Worm (Caenorhabditis elegans) whole organism, late embryonic: Measurements from ENCODE around the gene C14F11.7.

Experiments used
- C38D4.7 ChIP-seq: fragments of 200-800 bp; sonication (Bioruptor generic); optimal IDR thresholded peaks from 2 replicates; lab custom pipeline; 2018; ENCODE audit warnings: mild to moderate bottlenecking, missing genetic modification characterization, moderate library complexity, missing compliant biosample characterization
- K09A11.1 ChIP-seq: sonication (generic microtip); optimal IDR thresholded peaks from 2 replicates; lab custom pipeline; 2017; ENCODE audit warnings: antibody characterized with exemption, mild to moderate bottlenecking, missing genetic modification characterization, missing compliant biosample characterization; ENCODE audit not compliant: insufficient read depth
- Y22D7AL.16 ChIP-seq: sonication (generic microtip); optimal IDR thresholded peaks from 2 replicates; lab custom pipeline; 2016; ENCODE audit warnings: missing genetic modification characterization, missing compliant biosample characterization
- ceh-14 ChIP-seq: sonication (generic microtip); optimal IDR thresholded peaks from 2 replicates; lab custom pipeline; 2016; ENCODE audit warnings: missing genotype, missing genetic modification characterization, missing compliant biosample characterization
- ceh-18 ChIP-seq: sonication (generic microtip); optimal IDR thresholded peaks from 2 replicates; lab custom pipeline; 2016; ENCODE audit warnings: missing genetic modification characterization, missing compliant biosample characterization
- ceh-19 ChIP-seq: fragments of 200-800 bp; sonication (Bioruptor generic); optimal IDR thresholded peaks from 2 replicates; lab custom pipeline; 2018; ENCODE audit warnings: mild to moderate bottlenecking, missing genetic modification characterization, missing compliant biosample characterization
- ceh-22 ChIP-seq: sonication (generic microtip); optimal IDR thresholded peaks from 2 replicates; lab custom pipeline; 2017; ENCODE audit warnings: missing biosample characterization, missing genetic modification characterization
- ceh-24 ChIP-seq: sonication (generic microtip); optimal IDR thresholded peaks from 2 replicates; lab custom pipeline; 2016; ENCODE audit warnings: mild to moderate bottlenecking, missing genetic modification characterization, missing compliant biosample characterization
- ceh-34 ChIP-seq: sonication (generic microtip); optimal IDR thresholded peaks from 2 replicates; lab custom pipeline; 2016; ENCODE audit warnings: mild to moderate bottlenecking, missing genetic modification characterization, missing compliant biosample characterization
- ceh-45 ChIP-seq: fragments of 200-800 bp; sonication (Bioruptor generic); IDR thresholded peaks from 2 replicates; pipeline ENCODE4 v1.3.6; 2022; ENCODE audit warnings: missing genetic modification reagents, missing genetic modification characterization, missing compliant biosample characterization
- ceh-6 ChIP-seq: fragments of 200-800 bp; sonication (Bioruptor generic); optimal IDR thresholded peaks from 2 replicates; lab custom pipeline; 2018; ENCODE audit warnings: mild to moderate bottlenecking, missing genetic modification characterization, missing compliant biosample characterization
- dmd-4 ChIP-seq: sonication (generic microtip); optimal IDR thresholded peaks from 2 replicates; lab custom pipeline; 2016; ENCODE audit warnings: borderline replicate concordance, missing genetic modification characterization, missing compliant biosample characterization
- dve-1 ChIP-seq: sonication (generic microtip); optimal IDR thresholded peaks from 2 replicates; lab custom pipeline; 2017; ENCODE audit warnings: antibody characterized with exemption, mild to moderate bottlenecking, missing genetic modification characterization, missing compliant biosample characterization
- elt-2 ChIP-seq: sonication (generic microtip); optimal IDR thresholded peaks from 2 replicates; lab custom pipeline; 2016; ENCODE audit warnings: missing genetic modification reagents, missing genetic modification characterization, missing compliant biosample characterization
- fkh-10 ChIP-seq: fragments of 150-350 bp; optimal IDR thresholded peaks from 2 replicates; lab custom pipeline; 2014; ENCODE audit warnings: missing biosample characterization, missing genetic modification reagents, missing genetic modification characterization
- hlh-13 ChIP-seq: fragments of 200-800 bp; sonication (Bioruptor generic); optimal IDR thresholded peaks from 2 replicates; lab custom pipeline; 2018; ENCODE audit warnings: mild to moderate bottlenecking, missing genetic modification characterization, missing compliant biosample characterization
- hlh-15 ChIP-seq: sonication (generic microtip); optimal IDR thresholded peaks from 2 replicates; lab custom pipeline; 2016; ENCODE audit warnings: missing genetic modification characterization, missing compliant biosample characterization
- hlh-30 ChIP-seq: sonication (generic microtip); optimal IDR thresholded peaks from 2 replicates; lab custom pipeline; 2017; ENCODE audit warnings: antibody characterized with exemption, missing genetic modification characterization, missing compliant biosample characterization; ENCODE audit not compliant: insufficient read depth
- hlh-6 ChIP-seq: sonication (generic microtip); optimal IDR thresholded peaks from 2 replicates; lab custom pipeline; 2016; ENCODE audit warnings: missing genotype, missing genetic modification characterization, missing compliant biosample characterization
- hlh-8 ChIP-seq: sonication (generic microtip); optimal IDR thresholded peaks from 2 replicates; lab custom pipeline; 2016; ENCODE audit warnings: missing genotype, missing genetic modification characterization, missing compliant biosample characterization
- lim-6 ChIP-seq: sonication (generic microtip); optimal IDR thresholded peaks from 2 replicates; lab custom pipeline; 2016; ENCODE audit warnings: missing genetic modification characterization, missing compliant biosample characterization
- mec-3 ChIP-seq: sonication (generic microtip); optimal IDR thresholded peaks from 2 replicates; lab custom pipeline; 2016; ENCODE audit warnings: borderline replicate concordance, missing genetic modification characterization, missing compliant biosample characterization
- nfya-1 ChIP-seq: sonication (generic microtip); optimal IDR thresholded peaks from 2 replicates; lab custom pipeline; 2017; ENCODE audit warnings: missing genetic modification characterization, mild to moderate bottlenecking, missing compliant biosample characterization, antibody characterized with exemption, moderate library complexity
- nhr-232 ChIP-seq: sonication (generic microtip); optimal IDR thresholded peaks from 2 replicates; lab custom pipeline; 2016; ENCODE audit warnings: missing genetic modification characterization, missing compliant biosample characterization
- pha-2 ChIP-seq: sonication (generic microtip); optimal IDR thresholded peaks from 2 replicates; lab custom pipeline; 2017; ENCODE audit warnings: mild to moderate bottlenecking, missing genetic modification characterization, missing compliant biosample characterization
- pha-4 ChIP-seq: fragments of 150-350 bp; optimal IDR thresholded peaks from 2 replicates; lab custom pipeline; 2018; ENCODE audit warnings: missing biosample characterization, missing genetic modification reagents, missing genetic modification characterization
- pqm-1 ChIP-seq: sonication (generic microtip); optimal IDR thresholded peaks from 2 replicates; lab custom pipeline; 2016; ENCODE audit warnings: missing genetic modification characterization, missing compliant biosample characterization
- ref-2 ChIP-seq: sonication (generic microtip); optimal IDR thresholded peaks from 2 replicates; lab custom pipeline; 2016; ENCODE audit warnings: missing genetic modification characterization, missing compliant biosample characterization
- rnt-1 ChIP-seq: sonication (generic microtip); optimal IDR thresholded peaks from 2 replicates; lab custom pipeline; 2016; ENCODE audit warnings: missing genetic modification characterization, missing compliant biosample characterization
- sox-2 ChIP-seq: fragments of 200-800 bp; sonication (Bioruptor generic); IDR thresholded peaks from 2 replicates; pipeline ENCODE4 v1.3.6; 2022; ENCODE audit warnings: missing genetic modification reagents, missing genetic modification characterization, missing compliant biosample characterization
- sox-4 ChIP-seq: sonication (generic microtip); optimal IDR thresholded peaks from 2 replicates; lab custom pipeline; 2017; ENCODE audit warnings: mild to moderate bottlenecking, missing genetic modification characterization, inconsistent platforms, missing compliant biosample characterization
- syd-9 ChIP-seq: sonication (generic microtip); optimal IDR thresholded peaks from 2 replicates; lab custom pipeline; 2016; ENCODE audit warnings: mild to moderate bottlenecking, missing genetic modification characterization, moderate library complexity, missing compliant biosample characterization
- ttx-3 ChIP-seq: sonication (generic microtip); optimal IDR thresholded peaks from 2 replicates; lab custom pipeline; 2016; ENCODE audit warnings: missing genetic modification reagents, missing genetic modification characterization, missing compliant biosample characterization
- unc-42 ChIP-seq: sonication (generic microtip); optimal IDR thresholded peaks from 2 replicates; lab custom pipeline; 2016; ENCODE audit warnings: missing genotype, missing genetic modification characterization, missing compliant biosample characterization
- unc-55 ChIP-seq: sonication (generic microtip); optimal IDR thresholded peaks from 2 replicates; lab custom pipeline; 2017; ENCODE audit warnings: missing biosample characterization, missing genetic modification reagents, missing genetic modification characterization
- ztf-16 ChIP-seq: sonication (generic microtip); optimal IDR thresholded peaks from 2 replicates; lab custom pipeline; 2017; ENCODE audit warnings: missing genetic modification characterization, missing compliant biosample characterization

C14F11.7 gene

DNA sequence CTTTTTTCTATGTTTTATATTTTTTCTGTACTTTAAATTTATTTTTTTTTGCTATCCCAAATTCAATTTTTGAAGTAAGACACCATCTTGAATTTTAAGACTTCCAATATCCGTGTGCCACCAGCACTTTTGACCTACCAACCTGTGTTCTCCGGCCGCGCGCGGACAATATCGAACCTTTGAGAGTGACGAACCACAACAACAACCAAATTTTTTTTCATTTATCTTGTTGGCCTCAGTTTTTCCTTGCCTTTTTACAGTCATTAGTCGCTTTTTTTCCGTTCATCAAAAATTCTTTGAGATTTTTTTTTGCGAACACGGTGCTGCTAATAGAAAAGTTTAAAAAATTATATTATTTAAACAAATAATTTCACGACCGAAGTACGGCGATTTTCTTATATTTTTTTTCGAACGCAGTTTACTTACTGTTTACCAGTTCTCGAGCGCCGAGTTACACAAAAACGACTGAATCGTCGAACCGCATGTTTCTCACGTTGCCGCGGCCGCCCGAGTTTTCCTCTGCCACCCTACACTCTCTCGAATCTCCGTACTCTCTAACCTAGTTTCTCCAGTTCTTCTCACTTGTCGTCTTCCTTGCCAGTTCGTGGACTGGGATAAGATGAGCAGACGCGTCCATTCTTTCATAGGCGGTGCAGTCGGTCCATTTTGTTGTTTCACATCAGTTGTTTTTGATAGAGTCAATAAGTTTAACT lies 31.7 kb upstream of the C14F11.7 start:
- TF ChIP-seq ztf-16 (tag; lab: Kevin White, UChicago) (no peak), sox-2 (GFP tag; lab: Robert Waterston, UW) (no peak), ceh-18 (tag; lab: Kevin White, UChicago) (peak; percentile 4), ceh-6 (GFP tag; lab: Kevin White, UChicago) (no peak), Y22D7AL.16 (tag; lab: Kevin White, UChicago) (no peak), nfya-1 (tag; lab: Kevin White, UChicago) (no peak)

DNA sequence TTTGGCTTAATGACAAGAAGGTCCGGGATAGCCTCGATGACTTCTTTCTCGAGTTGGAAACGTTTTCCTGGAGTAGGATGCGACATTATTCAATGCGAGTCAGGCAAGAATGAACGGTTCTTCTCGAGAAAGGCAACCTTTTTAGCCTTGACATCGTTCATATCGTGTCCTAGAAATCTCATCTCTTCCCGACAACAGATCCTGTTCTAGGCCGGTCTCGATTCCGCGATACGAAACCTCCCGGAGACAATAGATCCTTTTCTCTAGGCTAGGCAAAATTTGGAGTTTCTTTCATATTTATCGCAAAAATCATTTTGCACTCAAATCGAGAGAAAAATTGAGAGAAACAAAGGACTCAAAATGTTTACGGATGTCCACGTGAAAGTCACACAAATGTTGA lies 30.6 kb upstream of the C14F11.7 start, which contains the start of gene rml-3:
Gene rml-3 (minus strand): TSS at position 93 of the 400 bp plus-strand sequence.
- TF ChIP-seq rnt-1 (tag; lab: Kevin White, UChicago) (peak; percentile 51), hlh-13 (GFP tag; lab: Kevin White, UChicago) (no peak)

DNA sequence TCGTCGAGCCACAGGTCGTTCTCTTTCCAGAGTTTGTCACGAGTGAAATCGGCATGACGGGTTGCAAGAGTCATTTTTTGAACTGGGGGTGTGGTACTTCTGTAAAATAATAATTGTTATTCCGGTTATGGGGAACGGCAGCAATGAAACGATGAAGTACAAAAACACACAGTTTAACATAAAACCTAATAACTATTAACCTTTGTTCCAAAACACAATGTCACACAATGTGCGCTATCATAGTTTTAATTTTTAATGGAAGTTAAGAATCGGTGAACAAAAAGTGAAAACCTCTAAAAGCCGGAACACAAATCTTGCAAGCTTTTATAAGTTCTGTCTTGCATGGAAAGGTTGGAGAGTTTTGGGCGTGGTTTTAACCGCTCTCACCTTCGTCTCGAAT lies 27.1 kb upstream of the C14F11.7 start, which contains the start of gene hsp-43:
Gene hsp-43 (minus strand): TSS at position 101 of the 400 bp plus-strand sequence.
- TF ChIP-seq ceh-45 (GFP tag; lab: Robert Waterston, UW) (no peak), Y22D7AL.16 (tag; lab: Kevin White, UChicago) (no peak), pha-2 (tag; lab: Kevin White, UChicago) (no peak), ceh-24 (tag; lab: Kevin White, UChicago) (no peak), ceh-18 (tag; lab: Kevin White, UChicago) (no peak), hlh-6 (tag; lab: Kevin White, UChicago) (no peak), mec-3 (tag; lab: Kevin White, UChicago) (no peak), nfya-1 (tag; lab: Kevin White, UChicago) (no peak), ceh-22 (tag; lab: Kevin White, UChicago) (no peak), dve-1 (tag; lab: Kevin White, UChicago) (no peak), ttx-3 (no peak), nhr-232 (no peak), fkh-10 (no peak), pqm-1 (tag; lab: Kevin White, UChicago) (no peak), pha-4 (tag; lab: Kevin White, UChicago) (no peak)

DNA sequence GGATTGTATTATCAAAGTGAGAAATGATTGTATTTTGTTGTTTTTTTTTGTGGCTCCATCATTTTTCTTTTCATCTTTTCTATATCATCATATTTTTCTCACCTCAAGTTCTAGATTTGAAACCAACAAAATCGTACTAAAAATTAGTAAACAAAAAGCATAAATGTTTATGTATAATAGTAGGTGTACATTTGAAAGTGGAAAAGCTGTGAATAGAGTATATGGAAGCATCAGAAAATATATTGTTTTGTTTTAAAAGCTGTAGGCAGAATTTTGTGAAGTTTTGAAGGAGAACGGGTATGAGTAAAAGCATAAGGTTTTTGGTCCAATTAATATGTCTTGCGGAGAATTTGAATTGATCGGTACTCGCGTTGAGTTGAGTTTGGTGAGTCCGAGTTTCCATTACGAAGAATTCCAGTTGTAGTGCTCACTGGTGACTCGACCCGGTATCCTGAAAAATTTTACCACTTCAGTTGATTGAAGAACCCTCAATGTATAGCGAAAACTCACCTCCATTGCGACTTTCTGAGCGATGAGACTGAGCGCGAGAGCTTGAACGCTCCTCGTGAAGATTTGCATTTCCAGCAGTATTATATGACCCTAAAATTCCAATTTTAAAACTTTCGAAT lies 24.7 kb upstream of the C14F11.7 start, which contains the start of gene C14F11.4:
Gene C14F11.4 (minus strand): TSS at position 51 of the 629 bp plus-strand sequence.
- no peak for TF ChIP-seq ceh-19 (GFP tag; lab: Kevin White, UChicago)
- no peak for TF ChIP-seq ref-2
- TF ChIP-seq sox-4 (tag; lab: Kevin White, UChicago): no peak
- no peak for TF ChIP-seq ceh-14 (tag; lab: Kevin White, UChicago)

DNA sequence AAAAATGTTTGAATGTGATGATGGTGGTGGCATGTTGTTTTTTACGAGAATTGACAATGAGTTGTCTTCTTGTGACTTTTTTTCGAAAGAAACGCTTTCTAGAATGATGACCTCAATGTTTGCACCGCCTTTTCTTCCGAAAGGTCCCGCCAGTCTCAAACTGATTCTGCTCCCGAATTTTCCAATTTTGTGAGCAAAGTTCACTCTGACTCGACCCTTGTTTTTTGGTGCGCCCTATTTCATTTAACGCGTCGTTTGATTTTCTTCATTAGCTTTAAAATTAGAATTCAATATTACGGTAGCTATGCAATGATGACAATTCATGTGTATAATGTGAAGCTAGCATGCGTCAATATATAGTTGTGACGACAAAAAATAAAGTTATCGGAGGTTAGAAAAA lies 22.3 kb upstream of the C14F11.7 start, which contains the start of gene lite-1:
Gene lite-1 (minus strand): TSS at position 101 of the 400 bp plus-strand sequence.
- no peak for TF ChIP-seq elt-2 (tag; lab: Kevin White, UChicago)
- TF ChIP-seq C38D4.7 (GFP tag; lab: Kevin White, UChicago): no peak
- TF ChIP-seq K09A11.1 (tag; lab: Kevin White, UChicago): no peak
- no peak for TF ChIP-seq syd-9 (tag; lab: Kevin White, UChicago)
- no peak for TF ChIP-seq ztf-16 (tag; lab: Kevin White, UChicago)
- no peak for TF ChIP-seq hlh-15 (tag; lab: Kevin White, UChicago)
- no peak for TF ChIP-seq sox-2 (GFP tag; lab: Robert Waterston, UW)
- TF ChIP-seq nfya-1 (tag; lab: Kevin White, UChicago): no peak
- no peak for TF ChIP-seq hlh-8 (tag; lab: Kevin White, UChicago)
- TF ChIP-seq ceh-34 (tag; lab: Kevin White, UChicago): no peak
- TF ChIP-seq hlh-30: no peak
- no peak for TF ChIP-seq pha-2 (tag; lab: Kevin White, UChicago)
- TF ChIP-seq dmd-4 (tag; lab: Kevin White, UChicago): no peak
- no peak for TF ChIP-seq sox-4 (tag; lab: Kevin White, UChicago)
- no peak for TF ChIP-seq unc-42 (tag; lab: Kevin White, UChicago)
- TF ChIP-seq unc-55: no peak
- TF ChIP-seq lim-6: no peak
